Fruit fly (Drosophila melanogaster) whole organism, adult: ENCODE results near the gene Rubicon.

ENCODE experiments used
- CG12768 ChIP-seq: fragments of 200-800 bp; sonication (Bioruptor generic); optimal IDR thresholded peaks from 2 replicates; lab custom pipeline; 2017; ENCODE audit warnings: missing biosample characterization, missing genetic modification characterization, mild to moderate bottlenecking, moderate library complexity, missing genetic modification reagents
- CG1620 ChIP-seq: fragments of 200-800 bp; sonication (Bioruptor generic); optimal IDR thresholded peaks from 2 replicates; lab custom pipeline; 2016; ENCODE audit warnings: missing biosample characterization, missing genetic modification characterization
- CG33017 ChIP-seq: fragments of 200-800 bp; sonication (Bioruptor generic); optimal IDR thresholded peaks from 2 replicates; lab custom pipeline; 2018; ENCODE audit warnings: missing biosample characterization, mild to moderate bottlenecking, missing genetic modification characterization, moderate library complexity
- CG5204 ChIP-seq: fragments of 200-800 bp; sonication (Bioruptor generic); optimal IDR thresholded peaks from 2 replicates; lab custom pipeline; 2016; ENCODE audit warnings: missing biosample characterization, missing genetic modification characterization
- CG7045 ChIP-seq: fragments of 200-800 bp; sonication (Bioruptor generic); optimal IDR thresholded peaks from 2 replicates; lab custom pipeline; 2017; ENCODE audit warnings: missing biosample characterization, mild to moderate bottlenecking, missing genetic modification characterization
- CG7101 ChIP-seq: fragments of 200-800 bp; sonication (Bioruptor generic); optimal IDR thresholded peaks from 2 replicates; lab custom pipeline; 2018; ENCODE audit warnings: missing biosample characterization, mild to moderate bottlenecking, missing genetic modification characterization, moderate library complexity
- Clk ChIP-seq: fragments of 200-800 bp; sonication (Bioruptor generic); optimal IDR thresholded peaks from 2 replicates; lab custom pipeline; 2017; ENCODE audit warnings: missing biosample characterization, missing genetic modification characterization
- cnc ChIP-seq, 2 experiments: fragments of >200 bp; optimal IDR thresholded peaks; 2 replicates each; lab custom pipeline; 2017
- kay ChIP-seq: fragments of 200-800 bp; sonication (Bioruptor generic); peaks from one replicate; lab custom pipeline; 2016; ENCODE audit warnings: missing biosample characterization, missing genetic modification characterization, borderline replicate concordance
- ovo ChIP-seq: fragments of 200-800 bp; sonication (Bioruptor generic); optimal IDR thresholded peaks from 2 replicates; lab custom pipeline; 2016; ENCODE audit warnings: missing biosample characterization, missing genetic modification characterization
- pad ChIP-seq: fragments of 200-800 bp; sonication (Bioruptor generic); optimal IDR thresholded peaks from 3 replicates; lab custom pipeline; 2017; ENCODE audit warnings: missing biosample characterization, missing genetic modification characterization, mild to moderate bottlenecking, moderate library complexity, missing genetic modification reagents
- toe ChIP-seq: fragments of 200-800 bp; sonication (Bioruptor generic); optimal IDR thresholded peaks from 2 replicates; lab custom pipeline; 2016; ENCODE audit warnings: missing biosample characterization, missing genetic modification characterization

dm6 chrX:8637013-8637412 is 39.9 kb upstream of the Rubicon start:
- no peak for TF ChIP-seq kay (GFP tag; lab: Kevin White, UChicago)
- TF ChIP-seq CG33017 (tag; lab: Kevin White, UChicago): no peak
- TF ChIP-seq CG7101: no peak
- no peak for TF ChIP-seq Clk
- no peak for TF ChIP-seq ovo (GFP tag; lab: Kevin White, UChicago)
- no peak for TF ChIP-seq pad (GFP tag; lab: Kevin White, UChicago)
- TF ChIP-seq CG7045: no peak
- TF ChIP-seq cnc (optimal IDR thresholded peaks at IDR 0.05; lab: Kevin White, UChicago): no peak
- TF ChIP-seq toe: no peak
- no peak for TF ChIP-seq CG1620
- no peak for TF ChIP-seq CG5204
- no peak for TF ChIP-seq CG12768 (GFP tag; lab: Kevin White, UChicago)
